Worm (Caenorhabditis elegans): ENCODE measurements around the gene R10H10.3.
A peak's percentile ranks its signal among the peaks of the same experiment; 100 is the strongest.

The R10H10.3 gene

DNA sequence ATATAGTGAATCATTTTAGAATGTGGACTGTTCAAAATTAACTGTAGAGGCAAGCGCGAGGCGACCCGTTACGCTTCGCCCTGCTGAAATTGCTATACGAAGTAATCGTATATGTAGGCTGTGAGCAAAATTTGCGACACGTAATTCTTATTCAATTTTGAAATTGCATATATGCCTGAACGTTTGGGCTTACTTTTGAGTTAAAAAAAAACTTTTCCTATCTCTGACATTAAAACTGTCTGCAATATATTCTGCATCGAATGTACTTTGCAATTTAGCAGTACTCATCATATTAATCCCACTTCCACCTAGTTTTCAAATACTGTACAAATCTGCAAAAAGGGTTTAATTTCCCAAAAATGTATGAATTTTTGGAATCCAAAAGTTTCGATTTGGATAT is 41.4 kb upstream of the R10H10.3 start:
- TF ChIP-seq nhr-2 (tag; optimal IDR thresholded peaks at IDR 0.05) (no peak), nhr-76 (tag; optimal IDR thresholded peaks at IDR 0.05) (no peak), mls-2 (tag; optimal IDR thresholded peaks at IDR 0.05) (no peak), mep-1 (tag; optimal IDR thresholded peaks at IDR 0.05) (no peak), elt-1 (tag; optimal IDR thresholded peaks at IDR 0.05; ENCODE audit: borderline replicate concordance, insufficient read depth) (no peak), lin-13 (tag; optimal IDR thresholded peaks at IDR 0.05) (no peak), cnd-1 (tag; optimal IDR thresholded peaks at IDR 0.05) (no peak), nhr-12 (tag; optimal IDR thresholded peaks at IDR 0.05) (no peak), drap-1 (GFP tag; optimal IDR thresholded peaks at IDR 0.05) (no peak), unc-120 (tag; optimal IDR thresholded peaks at IDR 0.05; ENCODE audit: poor library complexity, severe bottlenecking) (no peak), zip-8 (tag; optimal IDR thresholded peaks at IDR 0.05) (no peak), ceh-43 (GFP tag; optimal IDR thresholded peaks at IDR 0.05) (no peak), ceh-83 (GFP tag; optimal IDR thresholded peaks at IDR 0.05) (no peak), bed-3 (GFP tag; optimal IDR thresholded peaks at IDR 0.05) (no peak), unc-62 (GFP tag; optimal IDR thresholded peaks at IDR 0.05) (no peak)

DNA sequence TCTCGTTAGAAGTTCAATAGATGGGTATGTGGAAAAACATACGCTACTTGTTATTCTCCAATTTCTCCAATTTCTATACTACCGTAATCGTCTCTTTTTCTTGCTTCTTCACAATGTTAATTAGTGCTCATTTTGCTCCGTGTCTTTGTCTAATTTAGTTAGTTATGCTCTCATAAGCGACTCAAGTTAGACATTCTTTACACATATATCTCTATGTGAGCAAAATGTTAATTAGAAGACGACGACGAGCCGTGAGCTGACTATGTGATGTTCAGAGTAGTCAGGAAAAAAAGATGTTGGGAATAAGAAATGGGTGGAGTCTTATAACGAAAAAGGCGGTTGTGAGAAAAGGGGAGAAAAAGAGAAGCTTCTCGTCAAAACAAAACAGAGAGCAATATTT is 40.8 kb upstream of the R10H10.3 start:
- TF ChIP-seq nhr-76 (tag; optimal IDR thresholded peaks at IDR 0.05) (no peak), pha-4 (tag; optimal IDR thresholded peaks at IDR 0.05) (no peak), unc-62 (GFP tag; optimal IDR thresholded peaks at IDR 0.05) (no peak), ces-1 (GFP tag; optimal IDR thresholded peaks at IDR 0.05) (peak; percentile 74)

DNA sequence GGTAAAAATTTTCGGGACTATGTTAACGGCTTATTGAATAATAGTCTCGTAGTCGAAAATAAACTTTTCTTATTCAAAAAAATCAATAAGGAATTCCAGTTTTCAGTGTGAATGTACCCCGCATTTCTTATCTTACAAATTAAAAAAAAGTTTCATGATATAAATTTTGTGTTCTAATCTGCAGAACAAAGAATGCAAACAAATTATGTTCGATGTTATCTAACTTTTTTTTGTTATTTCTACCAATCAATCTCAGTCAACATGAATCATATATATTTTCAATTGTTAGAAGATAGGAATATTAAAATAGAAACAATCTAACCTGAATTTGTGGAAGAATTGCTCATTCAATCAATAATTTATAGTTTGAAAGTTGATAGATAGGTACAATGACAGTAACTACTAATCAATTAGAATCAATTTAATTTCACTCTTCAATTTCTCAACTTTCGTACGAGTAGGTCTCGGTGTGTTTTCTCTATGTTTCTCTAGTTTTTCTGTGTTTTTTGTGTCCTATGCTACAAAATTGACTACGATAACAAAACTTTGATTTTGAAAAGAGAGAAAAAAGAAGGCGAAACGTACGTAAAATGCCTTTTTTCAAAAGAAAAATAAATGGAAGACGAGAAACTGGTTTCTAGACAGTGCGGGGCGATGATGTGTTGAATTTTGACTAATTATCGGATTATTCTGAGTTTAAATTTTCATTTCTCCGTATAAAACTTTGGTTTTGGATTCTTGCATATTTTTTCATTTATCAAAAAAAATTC is 38.2 kb upstream of the R10H10.3 start, which contains the start of the genes unc-43 and Y43C5B.3:
TSS of gene unc-43 (minus strand) at position 347 of the 770 bp plus-strand sequence.
TSS of gene Y43C5B.3 (plus strand) at position 720 of the 770 bp plus-strand sequence.
- TF ChIP-seq lin-32 (GFP tag; optimal IDR thresholded peaks at IDR 0.05): no peak
- no peak for TF ChIP-seq mep-1 (tag; optimal IDR thresholded peaks at IDR 0.05)
- no peak for TF ChIP-seq ces-1 (GFP tag; optimal IDR thresholded peaks at IDR 0.05)
- TF ChIP-seq unc-120 (tag; optimal IDR thresholded peaks at IDR 0.05; ENCODE audit: poor library complexity, severe bottlenecking): no peak
- TF ChIP-seq blmp-1 (tag; optimal IDR thresholded peaks at IDR 0.05): no peak
- TF ChIP-seq ceh-39 (tag; optimal IDR thresholded peaks at IDR 0.05): no peak
- TF ChIP-seq nhr-28 (tag; optimal IDR thresholded peaks at IDR 0.05): no peak
- no peak for TF ChIP-seq bed-3 (GFP tag; optimal IDR thresholded peaks at IDR 0.05)
- no peak for TF ChIP-seq cnd-1 (tag; optimal IDR thresholded peaks at IDR 0.05)
- TF ChIP-seq ceh-83 (GFP tag; optimal IDR thresholded peaks at IDR 0.05): no peak
- no peak for TF ChIP-seq tbx-8 (GFP tag; optimal IDR thresholded peaks at IDR 0.05)
- TF ChIP-seq flh-1 (GFP tag; optimal IDR thresholded peaks at IDR 0.05): no peak
- TF ChIP-seq nhr-12 (tag; optimal IDR thresholded peaks at IDR 0.05): no peak
- no peak for TF ChIP-seq nhr-2 (tag; optimal IDR thresholded peaks at IDR 0.05)
- TF ChIP-seq pha-4 (tag; optimal IDR thresholded peaks at IDR 0.05): no peak
- TF ChIP-seq sptf-1 (tag; optimal IDR thresholded peaks at IDR 0.05): no peak

DNA sequence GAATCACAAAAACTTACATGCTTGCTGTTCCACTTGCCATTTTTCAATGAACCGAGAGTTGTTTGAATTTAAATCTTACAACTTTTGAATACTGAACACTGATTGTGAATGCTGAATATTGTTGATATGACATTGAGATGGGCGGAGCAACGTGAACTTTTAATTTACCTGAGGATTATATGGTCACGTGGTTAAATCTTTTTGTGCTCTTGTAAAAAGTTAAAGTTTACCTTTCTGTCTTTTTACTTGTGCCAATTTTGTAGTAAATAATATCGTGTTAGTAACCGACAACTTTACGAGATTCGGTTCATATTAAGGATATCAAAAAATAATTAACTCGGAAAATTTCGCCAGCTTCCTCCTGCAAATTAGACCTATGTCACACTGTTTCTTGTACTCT is 36.1 kb upstream of the R10H10.3 start, which contains the start of gene Y43C5B.2:
TSS of gene Y43C5B.2 (minus strand) at position 101 of the 400 bp plus-strand sequence.
- TF ChIP-seq elt-1 (tag; optimal IDR thresholded peaks at IDR 0.05; ENCODE audit: borderline replicate concordance, insufficient read depth) (no peak), mep-1 (tag; optimal IDR thresholded peaks at IDR 0.05) (no peak), nhr-28 (tag; optimal IDR thresholded peaks at IDR 0.05) (no peak), nhr-76 (tag; optimal IDR thresholded peaks at IDR 0.05) (no peak), bed-3 (GFP tag; optimal IDR thresholded peaks at IDR 0.05) (no peak), M03D4.4 (tag; optimal IDR thresholded peaks at IDR 0.05) (no peak), mab-5 (tag; optimal IDR thresholded peaks at IDR 0.05) (no peak), lsy-2 (tag; optimal IDR thresholded peaks at IDR 0.05) (no peak), sptf-1 (tag; optimal IDR thresholded peaks at IDR 0.05) (no peak), drap-1 (GFP tag; optimal IDR thresholded peaks at IDR 0.05) (no peak), ztf-11 (tag; optimal IDR thresholded peaks at IDR 0.05) (no peak), mls-2 (tag; optimal IDR thresholded peaks at IDR 0.05) (no peak), ceh-43 (GFP tag; optimal IDR thresholded peaks at IDR 0.05) (no peak), ces-1 (GFP tag; optimal IDR thresholded peaks at IDR 0.05) (no peak), unc-39 (tag; optimal IDR thresholded peaks at IDR 0.05) (no peak)

DNA sequence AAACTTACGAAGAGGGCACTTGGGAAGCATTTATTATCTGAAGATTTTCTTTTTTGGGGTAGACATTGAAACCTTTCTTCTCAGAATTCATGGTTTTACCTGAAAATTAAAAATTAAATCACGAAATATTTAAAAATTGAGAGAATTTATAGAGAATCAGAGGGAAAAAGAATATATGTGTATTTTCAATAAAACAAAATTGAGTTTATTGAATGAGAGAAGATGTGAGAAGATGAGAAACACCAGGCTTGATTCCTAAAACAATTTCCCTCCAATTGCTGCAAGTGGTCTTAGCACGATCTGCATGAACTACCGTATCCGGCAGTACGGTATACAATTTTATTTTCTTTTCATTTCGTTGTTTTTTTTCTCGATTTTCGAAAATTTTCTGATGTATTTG is 31.2 kb upstream of the R10H10.3 start, which contains the start of gene R11A8.1:
TSS of gene R11A8.1 (minus strand) at position 101 of the 400 bp plus-strand sequence.
- TF ChIP-seq cnd-1 (tag; optimal IDR thresholded peaks at IDR 0.05) (no peak), nhr-237 (tag; optimal IDR thresholded peaks at IDR 0.05) (no peak), nhr-12 (tag; optimal IDR thresholded peaks at IDR 0.05) (no peak), mab-5 (tag; optimal IDR thresholded peaks at IDR 0.05) (no peak), M03D4.4 (tag; optimal IDR thresholded peaks at IDR 0.05) (no peak), pha-4 (tag; optimal IDR thresholded peaks at IDR 0.05) (no peak), unc-62 (GFP tag; optimal IDR thresholded peaks at IDR 0.05) (no peak), hlh-1 (tag; optimal IDR thresholded peaks at IDR 0.05) (no peak), ceh-43 (GFP tag; optimal IDR thresholded peaks at IDR 0.05) (no peak), lin-32 (GFP tag; optimal IDR thresholded peaks at IDR 0.05) (no peak), drap-1 (GFP tag; optimal IDR thresholded peaks at IDR 0.05) (no peak), bed-3 (GFP tag; optimal IDR thresholded peaks at IDR 0.05) (no peak), elt-1 (tag; optimal IDR thresholded peaks at IDR 0.05; ENCODE audit: borderline replicate concordance, insufficient read depth) (no peak), mls-2 (tag; optimal IDR thresholded peaks at IDR 0.05) (no peak), ztf-11 (tag; optimal IDR thresholded peaks at IDR 0.05) (no peak), flh-1 (GFP tag; optimal IDR thresholded peaks at IDR 0.05) (no peak), nhr-2 (tag; optimal IDR thresholded peaks at IDR 0.05) (no peak), zip-8 (tag; optimal IDR thresholded peaks at IDR 0.05) (no peak)

All from whole organism, mixed stage, embryonic.